Fruit fly (Drosophila melanogaster) whole organism, embryonic: ENCODE results near the gene CG13601.

Source experiments
- Bdp1 ChIP-seq: fragments of 200-800 bp; sonication (Bioruptor generic); optimal IDR thresholded peaks from 3 replicates; lab custom pipeline; 2016; ENCODE audit warnings: missing biosample characterization, missing genetic modification characterization
- CG10147 ChIP-seq: fragments of 200-800 bp; sonication (Bioruptor generic); optimal IDR thresholded peaks from 2 replicates; lab custom pipeline; 2019; ENCODE audit warnings: missing biosample characterization, mild to moderate bottlenecking, missing genetic modification characterization, moderate library complexity
- CG10654 ChIP-seq: fragments of 200-800 bp; sonication (Bioruptor generic); optimal IDR thresholded peaks from 2 replicates; lab custom pipeline; 2016; ENCODE audit warnings: missing biosample characterization, missing genetic modification characterization
- CG11085 ChIP-seq: fragments of 200-800 bp; sonication (Bioruptor generic); IDR thresholded peaks from 2 replicates; pipeline ENCODE4 v1.3.6; 2022; ENCODE audit warnings: missing biosample characterization, missing genetic modification characterization
- CG11695 ChIP-seq: fragments of 200-800 bp; sonication (Bioruptor generic); IDR thresholded peaks from 3 replicates; pipeline ENCODE4 v1.3.6; 2022; ENCODE audit warnings: missing biosample characterization, missing genetic modification characterization
- CG12942 ChIP-seq: fragments of 200-800 bp; sonication (Bioruptor generic); optimal IDR thresholded peaks from 3 replicates; lab custom pipeline; 2016; ENCODE audit warnings: missing biosample characterization, missing genetic modification characterization
- CG13287 ChIP-seq: fragments of 200-800 bp; sonication (Bioruptor generic); IDR thresholded peaks from 2 replicates; pipeline ENCODE4 v1.3.6; 2022; ENCODE audit warnings: missing biosample characterization, missing genetic modification characterization; ENCODE audit not compliant: partially characterized antibody
- CG13296 ChIP-seq: fragments of 200-800 bp; sonication (Bioruptor generic); optimal IDR thresholded peaks from 3 replicates; lab custom pipeline; 2018; ENCODE audit warnings: missing biosample characterization, mild to moderate bottlenecking, missing genetic modification characterization
- CG13624 ChIP-seq: fragments of 200-800 bp; sonication (Bioruptor generic); optimal IDR thresholded peaks from 2 replicates; lab custom pipeline; 2016; ENCODE audit warnings: missing biosample characterization, missing genetic modification characterization
- CG13894 ChIP-seq: fragments of 200-800 bp; sonication (Bioruptor generic); optimal IDR thresholded peaks from 3 replicates; lab custom pipeline; 2018; ENCODE audit warnings: missing biosample characterization, mild to moderate bottlenecking, missing genetic modification characterization, moderate library complexity
- CG15073 ChIP-seq: fragments of 200-800 bp; sonication (Bioruptor generic); optimal IDR thresholded peaks from 2 replicates; lab custom pipeline; 2016; ENCODE audit warnings: missing biosample characterization, missing genetic modification characterization
- CG18599 ChIP-seq: fragments of 200-800 bp; sonication (Bioruptor generic); optimal IDR thresholded peaks from 3 replicates; lab custom pipeline; 2017; ENCODE audit warnings: missing biosample characterization, missing genetic modification characterization, mild to moderate bottlenecking, moderate library complexity, missing genetic modification reagents
- CG2199 ChIP-seq: fragments of 200-800 bp; sonication (Bioruptor generic); IDR thresholded peaks from 3 replicates; pipeline ENCODE4 v1.3.6; 2022; ENCODE audit warnings: missing biosample characterization, missing genetic modification characterization
- CG2678 ChIP-seq: fragments of 200-800 bp; sonication (Bioruptor generic); optimal IDR thresholded peaks from 3 replicates; lab custom pipeline; 2019; ENCODE audit warnings: missing biosample characterization, mild to moderate bottlenecking, missing genetic modification characterization, moderate library complexity
- CG3065 ChIP-seq: fragments of 200-800 bp; sonication (Bioruptor generic); optimal IDR thresholded peaks from 2 replicates; lab custom pipeline; 2016; ENCODE audit warnings: missing biosample characterization, missing genetic modification characterization
- CG3995 ChIP-seq: fragments of 200-800 bp; sonication (Bioruptor generic); optimal IDR thresholded peaks from 3 replicates; lab custom pipeline; 2016; ENCODE audit warnings: missing biosample characterization, missing genetic modification characterization
- CG4707 ChIP-seq: fragments of 200-800 bp; sonication (Bioruptor generic); optimal IDR thresholded peaks from 2 replicates; lab custom pipeline; 2018; ENCODE audit warnings: missing biosample characterization, mild to moderate bottlenecking, missing genetic modification characterization, moderate library complexity
- CG6765 ChIP-seq: fragments of 200-800 bp; sonication (Bioruptor generic); optimal IDR thresholded peaks from 3 replicates; lab custom pipeline; 2017; ENCODE audit warnings: missing biosample characterization, mild to moderate bottlenecking, missing genetic modification characterization
- CG7963 ChIP-seq: fragments of 200-800 bp; sonication (Bioruptor generic); IDR thresholded peaks from 3 replicates; pipeline ENCODE4 v1.3.6; 2022; ENCODE audit warnings: missing biosample characterization, missing genetic modification characterization; ENCODE audit not compliant: partially characterized antibody
- CHES-1-like ChIP-seq: fragments of 200-800 bp; sonication (Bioruptor generic); optimal IDR thresholded peaks from 2 replicates; lab custom pipeline; 2016; ENCODE audit warnings: missing biosample characterization, missing genetic modification characterization
- Fer1 ChIP-seq: fragments of 200-800 bp; sonication (Bioruptor generic); optimal IDR thresholded peaks from 2 replicates; lab custom pipeline; 2017; ENCODE audit warnings: missing biosample characterization, mild to moderate bottlenecking, missing genetic modification characterization
- HLH3B ChIP-seq: fragments of 200-800 bp; sonication (Bioruptor generic); IDR thresholded peaks from 2 replicates; pipeline ENCODE4 v1.3.6; 2022; ENCODE audit warnings: missing biosample characterization, missing genetic modification characterization
- HLH4C ChIP-seq: fragments of 200-800 bp; sonication (Bioruptor generic); IDR thresholded peaks from 3 replicates; pipeline ENCODE4 v1.3.6; 2022; ENCODE audit warnings: missing biosample characterization, missing genetic modification characterization; ENCODE audit not compliant: partially characterized antibody
- Hmr ChIP-seq: fragments of 200-800 bp; sonication (Bioruptor generic); optimal IDR thresholded peaks from 3 replicates; lab custom pipeline; 2017; ENCODE audit warnings: mild to moderate bottlenecking, missing biosample characterization, missing genetic modification reagents, missing genetic modification characterization
- Jarid2 ChIP-seq: fragments of 200-800 bp; sonication (Bioruptor generic); optimal IDR thresholded peaks from 3 replicates; lab custom pipeline; 2017; ENCODE audit warnings: mild to moderate bottlenecking, missing biosample characterization, missing genetic modification reagents, missing genetic modification characterization
- Lim3 ChIP-seq: fragments of 200-800 bp; sonication (Bioruptor generic); IDR thresholded peaks from 2 replicates; pipeline ENCODE4 v1.3.6; 2022; ENCODE audit warnings: missing biosample characterization, missing genetic modification characterization
- Mes4 ChIP-seq: fragments of 200-800 bp; sonication (Bioruptor generic); optimal IDR thresholded peaks from 2 replicates; lab custom pipeline; 2016; ENCODE audit warnings: missing biosample characterization, missing genetic modification characterization
- Nf-YB ChIP-seq: fragments of 200-800 bp; sonication (Bioruptor generic); optimal IDR thresholded peaks from 3 replicates; lab custom pipeline; 2019; ENCODE audit warnings: missing biosample characterization, mild to moderate bottlenecking, missing genetic modification characterization, moderate library complexity
- Rfx ChIP-seq: fragments of 200-800 bp; sonication (Bioruptor generic); IDR thresholded peaks from 2 replicates; pipeline ENCODE4 v1.3.6; 2022; ENCODE audit warnings: missing biosample characterization, missing genetic modification characterization
- Tbp ChIP-seq: fragments of >200 bp; optimal IDR thresholded peaks from 2 replicates; lab custom pipeline; 2018; ENCODE audit warnings: missing biosample characterization, missing genetic modification characterization
- Trl ChIP-seq, 3 experiments: fragments of >200 bp in 2 of 3; fragments of 200-800 bp in 1 of 3; sonication (Bioruptor generic) in 1 of 3; optimal IDR thresholded peaks; 2 replicates in 1 of 3; 3 replicates in 2 of 3; lab custom pipeline; 2016 to 2017; ENCODE audit warnings: missing biosample characterization in 1 of 3, missing genetic modification characterization in 1 of 3
- amos ChIP-seq: fragments of 200-800 bp; sonication (Bioruptor generic); IDR thresholded peaks from 2 replicates; pipeline ENCODE4 v1.3.6; 2022; ENCODE audit warnings: missing biosample characterization, missing genetic modification characterization; ENCODE audit not compliant: partially characterized antibody
- da ChIP-seq: fragments of 200-800 bp; sonication (Bioruptor generic); optimal IDR thresholded peaks from 2 replicates; lab custom pipeline; 2016; ENCODE audit warnings: missing biosample characterization, missing genetic modification characterization
- dmrt99B ChIP-seq: fragments of 200-800 bp; sonication (Bioruptor generic); optimal IDR thresholded peaks from 2 replicates; lab custom pipeline; 2018; ENCODE audit warnings: missing biosample characterization, mild to moderate bottlenecking, missing genetic modification characterization, moderate library complexity
- emc ChIP-seq: fragments of 200-800 bp; sonication (Bioruptor generic); optimal IDR thresholded peaks from 2 replicates; lab custom pipeline; 2016; ENCODE audit warnings: missing biosample characterization, missing genetic modification characterization
- gcm2 ChIP-seq: fragments of 200-800 bp; sonication (Bioruptor generic); optimal IDR thresholded peaks from 2 replicates; lab custom pipeline; 2016; ENCODE audit warnings: missing biosample characterization, missing genetic modification characterization
- gro ChIP-seq: fragments of 200-800 bp; sonication (Bioruptor generic); optimal IDR thresholded peaks from 2 replicates; lab custom pipeline; 2016; ENCODE audit warnings: missing biosample characterization, missing genetic modification characterization
- ind ChIP-seq: fragments of 200-800 bp; sonication (Bioruptor generic); optimal IDR thresholded peaks from 3 replicates; lab custom pipeline; 2016; ENCODE audit warnings: missing biosample characterization, missing genetic modification characterization
- ken ChIP-seq: fragments of 200-800 bp; sonication (Bioruptor generic); IDR thresholded peaks from 3 replicates; pipeline ENCODE4 v1.3.6; 2022; ENCODE audit warnings: missing biosample characterization, missing genetic modification characterization
- lbe ChIP-seq: fragments of 200-800 bp; sonication (Bioruptor generic); optimal IDR thresholded peaks from 2 replicates; lab custom pipeline; 2016; ENCODE audit warnings: missing biosample characterization, mild to moderate bottlenecking, missing genetic modification characterization
- lilli ChIP-seq: fragments of 200-800 bp; sonication (Bioruptor generic); optimal IDR thresholded peaks from 3 replicates; lab custom pipeline; 2016; ENCODE audit warnings: missing biosample characterization, missing genetic modification characterization
- p53 ChIP-seq: fragments of 200-800 bp; sonication (Bioruptor generic); optimal IDR thresholded peaks from 2 replicates; lab custom pipeline; 2016; ENCODE audit warnings: missing biosample characterization, missing genetic modification characterization
- pzg ChIP-seq: fragments of 200-800 bp; sonication (Bioruptor generic); optimal IDR thresholded peaks from 3 replicates; lab custom pipeline; 2018; ENCODE audit warnings: missing biosample characterization, mild to moderate bottlenecking, missing genetic modification characterization, moderate library complexity
- row ChIP-seq: fragments of 200-800 bp; sonication (Bioruptor generic); IDR thresholded peaks from 3 replicates; pipeline ENCODE4 v1.3.6; 2022; ENCODE audit warnings: missing biosample characterization, missing genetic modification characterization
- sc ChIP-seq, 3 experiments: fragments of >200 bp in 2 of 3; fragments of 200-800 bp in 1 of 3; sonication (Bioruptor generic) in 1 of 3; optimal IDR thresholded peaks; 2 replicates in 2 of 3; 3 replicates in 1 of 3; lab custom pipeline; 2017; ENCODE audit warnings: mild to moderate bottlenecking in 1 of 3, missing biosample characterization in 1 of 3, missing genetic modification characterization in 1 of 3, missing genetic modification reagents in 1 of 3
- stwl ChIP-seq: fragments of 200-800 bp; sonication (Bioruptor generic); optimal IDR thresholded peaks from 3 replicates; lab custom pipeline; 2018; ENCODE audit warnings: missing biosample characterization, mild to moderate bottlenecking, missing genetic modification characterization, moderate library complexity
- tll ChIP-seq, 2 experiments: fragments of 200-800 bp in 1 of 2; fragments of >200 bp in 1 of 2; sonication (Bioruptor generic) in 1 of 2; optimal IDR thresholded peaks; 2 replicates each; lab custom pipeline; 2017 to 2019; ENCODE audit warnings: missing biosample characterization in 2 of 2, missing genetic modification characterization in 2 of 2, mild to moderate bottlenecking in 1 of 2, moderate library complexity in 1 of 2
- trh ChIP-seq: fragments of 200-800 bp; sonication (Bioruptor generic); optimal IDR thresholded peaks from 2 replicates; lab custom pipeline; 2016; ENCODE audit warnings: missing biosample characterization, missing genetic modification characterization
- vvl ChIP-seq: fragments of 200-800 bp; sonication (Bioruptor generic); IDR thresholded peaks from 2 replicates; pipeline ENCODE4 v1.3.6; 2022; ENCODE audit warnings: missing biosample characterization, missing genetic modification characterization

The CG13601 gene

DNA sequence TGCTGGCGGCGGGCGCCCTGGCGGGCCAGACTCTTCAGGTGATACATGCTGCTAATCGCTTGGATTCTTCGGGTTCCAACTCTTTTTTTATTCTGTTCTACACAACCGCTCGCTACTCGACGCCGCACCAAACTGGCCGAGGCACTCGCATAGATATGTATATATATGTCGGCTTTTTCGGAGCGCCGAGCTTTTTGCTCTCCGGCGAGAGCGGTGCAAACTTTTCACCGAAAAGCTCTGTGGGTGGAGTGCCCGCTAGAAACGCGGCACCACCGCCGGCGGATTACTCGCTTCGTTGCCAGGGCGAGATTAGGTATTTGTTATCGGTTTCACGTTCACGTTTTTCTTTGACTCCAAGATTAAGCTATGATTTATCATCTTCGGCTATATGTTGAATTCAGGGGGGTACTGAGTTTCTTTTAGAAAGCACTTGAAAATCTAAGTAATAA, 15.6 kb upstream of the CG13601 start, which contains the start of gene Gdh (continued):
- TF ChIP-seq CG7963, result no peak
- TF ChIP-seq HLH3B, result no peak
- TF ChIP-seq dmrt99B, result no peak
- TF ChIP-seq CG2199 (GFP tag; lab: Robert Waterston, UW), result no peak
- no peak for TF ChIP-seq emc (GFP tag; lab: Kevin White, UChicago)
- TF ChIP-seq Trl (optimal IDR thresholded peaks at IDR 0.05; lab: Kevin White, UChicago), result peak; percentile 53 to 69
- TF ChIP-seq Trl (GFP tag; optimal IDR thresholded peaks at IDR 0.05; lab: Kevin White, UChicago), result peak; percentile 24
- peak; percentile 46 for TF ChIP-seq CG13624 (GFP tag; lab: Kevin White, UChicago)
- TF ChIP-seq p53 (GFP tag; lab: Kevin White, UChicago), result peak; percentile 23
- TF ChIP-seq CG11695 (GFP tag; lab: Robert Waterston, UW), result no peak; the same call in 2 of the 3 replicates
- no peak for TF ChIP-seq da (GFP tag; lab: Kevin White, UChicago)
- peak; percentile 95 for TF ChIP-seq CG3995 (GFP tag; lab: Kevin White, UChicago)
- no peak for TF ChIP-seq stwl (tag; lab: Kevin White, UChicago)
- peak; percentile 9 for TF ChIP-seq Hmr
- no peak for TF ChIP-seq CG3065 (GFP tag; lab: Kevin White, UChicago)
- TF ChIP-seq CHES-1-like, result no peak
- no peak for TF ChIP-seq Nf-YB (GFP tag; lab: Kevin White, UChicago)
- TF ChIP-seq Rfx (GFP tag; lab: Robert Waterston, UW), result peak; percentile 64
- TF ChIP-seq CG13296, result peak; percentile 51
- peak; percentile 69 for TF ChIP-seq Fer1 (GFP tag; lab: Kevin White, UChicago)
- TF ChIP-seq CG10654 (GFP tag; lab: Kevin White, UChicago), result no peak
- TF ChIP-seq gro (GFP tag; lab: Kevin White, UChicago), result peak; percentile 35
- TF ChIP-seq CG2678 (tag; lab: Kevin White, UChicago), result peak; percentile 31
- peak; percentile 35 for TF ChIP-seq CG10147 (GFP tag; lab: Kevin White, UChicago)
- peak; percentile 36; the same call in 1 of the 3 replicates for TF ChIP-seq row (GFP tag; lab: Robert Waterston, UW)
- TF ChIP-seq Tbp, result no peak
- no peak for TF ChIP-seq Mes4
- peak; percentile 11; the same call in 1 of the 3 replicates for TF ChIP-seq ken (GFP tag; lab: Robert Waterston, UW)
- TF ChIP-seq CG12942, result no peak
- no peak for TF ChIP-seq Lim3 (GFP tag; lab: Robert Waterston, UW)
- TF ChIP-seq amos (GFP tag; lab: Robert Waterston, UW), result peak; percentile 60; the same call in 1 of the 2 replicates
- TF ChIP-seq ind (GFP tag; lab: Kevin White, UChicago), result no peak
- TF ChIP-seq gcm2 (GFP tag; lab: Kevin White, UChicago), result no peak
- TF ChIP-seq CG13894, result peak; percentile 43
- peak; percentile 33 for TF ChIP-seq lbe
- TF ChIP-seq CG6765 (GFP tag; lab: Kevin White, UChicago), result peak; percentile 21
- TF ChIP-seq Bdp1, result no peak
- no peak for TF ChIP-seq trh (GFP tag; lab: Kevin White, UChicago)
- peak; percentile 74; the same call in 1 of the 2 replicates for TF ChIP-seq CG13287 (GFP tag; lab: Robert Waterston, UW)
- TF ChIP-seq Jarid2, result peak; percentile 96
- TF ChIP-seq CG15073, result no peak
- TF ChIP-seq pzg, result peak; percentile 17
- no peak for TF ChIP-seq tll (GFP tag; optimal IDR thresholded peaks at IDR 0.05; lab: Kevin White, UChicago)
- TF ChIP-seq vvl (GFP tag; lab: Robert Waterston, UW), result peak; percentile 65
- TF ChIP-seq CG4707 (GFP tag; lab: Kevin White, UChicago), result no peak
- peak; percentile 55 for TF ChIP-seq CG18599 (GFP tag; lab: Kevin White, UChicago)
- TF ChIP-seq lilli (GFP tag; lab: Kevin White, UChicago), result peak; percentile 62
- no peak for TF ChIP-seq sc (optimal IDR thresholded peaks at IDR 0.05; lab: Kevin White, UChicago)
- TF ChIP-seq sc (GFP tag; optimal IDR thresholded peaks at IDR 0.05; lab: Kevin White, UChicago), result no peak
- TF ChIP-seq CG11085 (GFP tag; lab: Robert Waterston, UW), result peak; percentile 26; the same call in 1 of the 2 replicates
- peak; percentile 51; the same call in 1 of the 3 replicates for TF ChIP-seq HLH4C (GFP tag; lab: Robert Waterston, UW)
